Fruit fly (Drosophila melanogaster) whole organism, embryonic: ENCODE results near the gene Fatp1.

Source experiments
- BEAF-32 ChIP-seq: fragments of 200-800 bp; sonication (Bioruptor generic); optimal IDR thresholded peaks from 3 replicates; lab custom pipeline; 2017; ENCODE audit warnings: missing biosample characterization, missing genetic modification characterization, mild to moderate bottlenecking, moderate library complexity, missing genetic modification reagents
- Bgb ChIP-seq: fragments of 200-800 bp; sonication (Bioruptor generic); IDR thresholded peaks from 2 replicates; pipeline ENCODE4 v1.3.6; 2022; ENCODE audit warnings: missing biosample characterization, missing genetic modification characterization; ENCODE audit not compliant: partially characterized antibody
- CG10321 ChIP-seq: fragments of 200-800 bp; sonication (Bioruptor generic); IDR thresholded peaks from 2 replicates; pipeline ENCODE4 v1.3.6; 2022; ENCODE audit warnings: missing biosample characterization, missing genetic modification characterization
- CG10959 ChIP-seq: fragments of 200-800 bp; sonication (Bioruptor generic); IDR thresholded peaks from 2 replicates; pipeline ENCODE4 v1.3.6; 2022; ENCODE audit warnings: missing biosample characterization, missing genetic modification characterization
- CG10979 ChIP-seq: fragments of 200-800 bp; sonication (Bioruptor generic); optimal IDR thresholded peaks from 2 replicates; lab custom pipeline; 2018; ENCODE audit warnings: missing biosample characterization, mild to moderate bottlenecking, missing genetic modification characterization, moderate library complexity
- CG11398 ChIP-seq: fragments of 200-800 bp; sonication (Bioruptor generic); optimal IDR thresholded peaks from 2 replicates; lab custom pipeline; 2016; ENCODE audit warnings: missing biosample characterization, missing genetic modification characterization
- CG12104 ChIP-seq: fragments of 200-800 bp; sonication (Bioruptor generic); optimal IDR thresholded peaks from 3 replicates; lab custom pipeline; 2016; ENCODE audit warnings: missing biosample characterization, missing genetic modification characterization
- CG12769 ChIP-seq: fragments of 200-800 bp; sonication (Bioruptor generic); optimal IDR thresholded peaks from 2 replicates; lab custom pipeline; 2019; ENCODE audit warnings: missing biosample characterization, mild to moderate bottlenecking, missing genetic modification characterization, moderate library complexity
- CG13287 ChIP-seq: fragments of 200-800 bp; sonication (Bioruptor generic); IDR thresholded peaks from 2 replicates; pipeline ENCODE4 v1.3.6; 2022; ENCODE audit warnings: missing biosample characterization, missing genetic modification characterization; ENCODE audit not compliant: partially characterized antibody
- CG14014 ChIP-seq: fragments of 200-800 bp; sonication (Bioruptor generic); IDR thresholded peaks from 2 replicates; pipeline ENCODE4 v1.3.6; 2022; ENCODE audit warnings: missing biosample characterization, missing genetic modification characterization
- CG14860 ChIP-seq: fragments of 200-800 bp; sonication (Bioruptor generic); IDR thresholded peaks from 3 replicates; pipeline ENCODE4 v1.3.6; 2022; ENCODE audit warnings: missing biosample characterization, missing genetic modification characterization; ENCODE audit not compliant: partially characterized antibody
- CG15011 ChIP-seq: fragments of 200-800 bp; sonication (Bioruptor generic); optimal IDR thresholded peaks from 3 replicates; lab custom pipeline; 2018; ENCODE audit warnings: missing biosample characterization, mild to moderate bottlenecking, missing genetic modification characterization
- CG15514 ChIP-seq: fragments of 200-800 bp; sonication (Bioruptor generic); optimal IDR thresholded peaks from 3 replicates; lab custom pipeline; 2017; ENCODE audit warnings: missing biosample characterization, missing genetic modification characterization, mild to moderate bottlenecking, moderate library complexity, missing genetic modification reagents
- CG17359 ChIP-seq: fragments of 200-800 bp; sonication (Bioruptor generic); optimal IDR thresholded peaks from 3 replicates; lab custom pipeline; 2018; ENCODE audit warnings: missing biosample characterization, mild to moderate bottlenecking, missing genetic modification characterization, moderate library complexity
- CG2875 ChIP-seq: fragments of 200-800 bp; sonication (Bioruptor generic); optimal IDR thresholded peaks from 2 replicates; lab custom pipeline; 2017; ENCODE audit warnings: missing biosample characterization, mild to moderate bottlenecking, missing genetic modification characterization, missing genetic modification reagents
- CG31224 ChIP-seq: fragments of 200-800 bp; sonication (Bioruptor generic); IDR thresholded peaks from 2 replicates; pipeline ENCODE4 v1.3.6; 2022; ENCODE audit warnings: missing biosample characterization, missing genetic modification characterization
- CG4820 ChIP-seq: fragments of 200-800 bp; sonication (Bioruptor generic); optimal IDR thresholded peaks from 3 replicates; lab custom pipeline; 2016; ENCODE audit warnings: missing biosample characterization, missing genetic modification characterization
- CG7745 ChIP-seq: fragments of 200-800 bp; sonication (Bioruptor generic); optimal IDR thresholded peaks from 2 replicates; lab custom pipeline; 2018; ENCODE audit warnings: missing biosample characterization, mild to moderate bottlenecking, missing genetic modification characterization, moderate library complexity
- CG7928 ChIP-seq: fragments of 200-800 bp; sonication (Bioruptor generic); optimal IDR thresholded peaks from 2 replicates; lab custom pipeline; 2017; ENCODE audit warnings: missing biosample characterization, mild to moderate bottlenecking, missing genetic modification characterization
- Dll ChIP-seq: fragments of 200-800 bp; sonication (Bioruptor generic); IDR thresholded peaks from 4 replicates; pipeline ENCODE4 v1.3.6; 2022; ENCODE audit warnings: missing biosample characterization, missing genetic modification characterization; ENCODE audit not compliant: partially characterized antibody
- Doc2 ChIP-seq: fragments of 200-800 bp; sonication (Bioruptor generic); IDR thresholded peaks from 2 replicates; pipeline ENCODE4 v1.3.6; 2022; ENCODE audit warnings: missing biosample characterization, missing genetic modification characterization
- Dref ChIP-seq: fragments of 200-800 bp; sonication (Bioruptor generic); IDR thresholded peaks from 2 replicates; pipeline ENCODE4 v1.3.6; 2022; ENCODE audit warnings: missing biosample characterization, missing genetic modification characterization
- E2f2 ChIP-seq: fragments of 200-800 bp; sonication (Bioruptor generic); IDR thresholded peaks from 2 replicates; pipeline ENCODE4 v1.3.6; 2022; ENCODE audit warnings: missing biosample characterization, missing genetic modification characterization
- Gsc ChIP-seq: fragments of 200-800 bp; sonication (Bioruptor generic); IDR thresholded peaks from 2 replicates; pipeline ENCODE4 v1.3.6; 2022; ENCODE audit warnings: missing biosample characterization, missing genetic modification characterization
- Hand ChIP-seq: fragments of 200-800 bp; sonication (Bioruptor generic); optimal IDR thresholded peaks from 2 replicates; lab custom pipeline; 2017; ENCODE audit warnings: mild to moderate bottlenecking, missing biosample characterization, missing genetic modification reagents, missing genetic modification characterization
- HmgZ ChIP-seq: fragments of 200-800 bp; sonication (Bioruptor generic); optimal IDR thresholded peaks from 2 replicates; lab custom pipeline; 2018; ENCODE audit warnings: missing biosample characterization, mild to moderate bottlenecking, missing genetic modification characterization
- Hr39 ChIP-seq: fragments of >200 bp; optimal IDR thresholded peaks from 2 replicates; lab custom pipeline; 2017
- Lim3 ChIP-seq: fragments of 200-800 bp; sonication (Bioruptor generic); IDR thresholded peaks from 2 replicates; pipeline ENCODE4 v1.3.6; 2022; ENCODE audit warnings: missing biosample characterization, missing genetic modification characterization
- MBD-R2 ChIP-seq: fragments of 200-800 bp; sonication (Bioruptor generic); IDR thresholded peaks from 2 replicates; pipeline ENCODE4 v1.3.6; 2022; ENCODE audit warnings: missing biosample characterization, missing genetic modification characterization
- NC2β ChIP-seq: fragments of 200-800 bp; sonication (Bioruptor generic); optimal IDR thresholded peaks from 2 replicates; lab custom pipeline; 2016; ENCODE audit warnings: missing biosample characterization, missing genetic modification characterization
- NFAT ChIP-seq: fragments of 200-800 bp; sonication (Bioruptor generic); IDR thresholded peaks from 2 replicates; pipeline ENCODE4 v1.3.6; 2022; ENCODE audit warnings: missing biosample characterization, missing genetic modification characterization
- Rx ChIP-seq: fragments of 200-800 bp; sonication (Bioruptor generic); IDR thresholded peaks from 2 replicates; pipeline ENCODE4 v1.3.6; 2022; ENCODE audit warnings: missing biosample characterization, missing genetic modification characterization
- Scr ChIP-seq: fragments of 200-800 bp; sonication (Bioruptor generic); IDR thresholded peaks from 2 replicates; pipeline ENCODE4 v1.3.6; 2022; ENCODE audit warnings: missing biosample characterization, missing genetic modification characterization; ENCODE audit not compliant: partially characterized antibody
- amos ChIP-seq: fragments of 200-800 bp; sonication (Bioruptor generic); IDR thresholded peaks from 2 replicates; pipeline ENCODE4 v1.3.6; 2022; ENCODE audit warnings: missing biosample characterization, missing genetic modification characterization; ENCODE audit not compliant: partially characterized antibody
- ash1 ChIP-seq: fragments of 200-800 bp; sonication (Bioruptor generic); optimal IDR thresholded peaks from 2 replicates; lab custom pipeline; 2018; ENCODE audit warnings: missing biosample characterization, mild to moderate bottlenecking, missing genetic modification characterization
- ci ChIP-seq: fragments of 200-800 bp; sonication (Bioruptor generic); IDR thresholded peaks from 3 replicates; pipeline ENCODE4 v1.3.6; 2022; ENCODE audit warnings: missing biosample characterization, missing genetic modification characterization
- hbn ChIP-seq: fragments of 200-800 bp; sonication (Bioruptor generic); IDR thresholded peaks from 2 replicates; pipeline ENCODE4 v1.3.6; 2022; ENCODE audit warnings: missing biosample characterization, missing genetic modification characterization; ENCODE audit not compliant: partially characterized antibody
- inv ChIP-seq: fragments of 200-800 bp; sonication (Bioruptor generic); IDR thresholded peaks from 2 replicates; pipeline ENCODE4 v1.3.6; 2022; ENCODE audit warnings: missing biosample characterization, missing genetic modification characterization; ENCODE audit not compliant: partially characterized antibody
- kni ChIP-seq: fragments of 200-800 bp; sonication (Bioruptor generic); optimal IDR thresholded peaks from 3 replicates; lab custom pipeline; 2017; ENCODE audit warnings: mild to moderate bottlenecking, missing biosample characterization, missing genetic modification reagents, missing genetic modification characterization
- lmd ChIP-seq: fragments of 200-800 bp; sonication (Bioruptor generic); IDR thresholded peaks from 2 replicates; pipeline ENCODE4 v1.3.6; 2022; ENCODE audit warnings: missing biosample characterization, missing genetic modification characterization
- luna ChIP-seq: fragments of 200-800 bp; sonication (Bioruptor generic); optimal IDR thresholded peaks from 2 replicates; lab custom pipeline; 2016; ENCODE audit warnings: missing biosample characterization, missing genetic modification characterization
- pan ChIP-seq, 4 experiments: fragments of >200 bp in 3 of 4; fragments of 200-800 bp in 1 of 4; sonication (Bioruptor generic) in 1 of 4; optimal IDR thresholded peaks in 3 of 4; IDR thresholded peaks in 1 of 4; 2 replicates each; pipeline versions ENCODE4 v1.3.6 to Lab custom; 2017 to 2022; ENCODE audit warnings: missing biosample characterization in 2 of 4, missing genetic modification characterization in 2 of 4, mixed read lengths in 1 of 4
- pnt ChIP-seq: fragments of 200-800 bp; sonication (Bioruptor generic); optimal IDR thresholded peaks from 3 replicates; lab custom pipeline; 2016; ENCODE audit warnings: missing biosample characterization, missing genetic modification characterization
- pzg ChIP-seq: fragments of 200-800 bp; sonication (Bioruptor generic); optimal IDR thresholded peaks from 3 replicates; lab custom pipeline; 2018; ENCODE audit warnings: missing biosample characterization, mild to moderate bottlenecking, missing genetic modification characterization, moderate library complexity
- row ChIP-seq: fragments of 200-800 bp; sonication (Bioruptor generic); IDR thresholded peaks from 3 replicates; pipeline ENCODE4 v1.3.6; 2022; ENCODE audit warnings: missing biosample characterization, missing genetic modification characterization
- schlank ChIP-seq: fragments of 200-800 bp; sonication (Bioruptor generic); optimal IDR thresholded peaks from 2 replicates; lab custom pipeline; 2018; ENCODE audit warnings: missing biosample characterization, mild to moderate bottlenecking, missing genetic modification characterization
- so ChIP-seq: fragments of 200-800 bp; sonication (Bioruptor generic); IDR thresholded peaks from 3 replicates; pipeline ENCODE4 v1.3.6; 2022; ENCODE audit warnings: missing biosample characterization, missing genetic modification characterization
- stwl ChIP-seq: fragments of 200-800 bp; sonication (Bioruptor generic); optimal IDR thresholded peaks from 3 replicates; lab custom pipeline; 2018; ENCODE audit warnings: missing biosample characterization, mild to moderate bottlenecking, missing genetic modification characterization, moderate library complexity
- tio ChIP-seq: fragments of 200-800 bp; sonication (Bioruptor generic); optimal IDR thresholded peaks from 2 replicates; lab custom pipeline; 2017; ENCODE audit warnings: missing biosample characterization, missing genetic modification characterization, inconsistent platforms
- zfh1 ChIP-seq: fragments of 200-800 bp; sonication (Bioruptor generic); IDR thresholded peaks from 3 replicates; pipeline ENCODE4 v1.3.6; 2022; ENCODE audit warnings: missing biosample characterization, missing genetic modification characterization

Gene Fatp1

DNA sequence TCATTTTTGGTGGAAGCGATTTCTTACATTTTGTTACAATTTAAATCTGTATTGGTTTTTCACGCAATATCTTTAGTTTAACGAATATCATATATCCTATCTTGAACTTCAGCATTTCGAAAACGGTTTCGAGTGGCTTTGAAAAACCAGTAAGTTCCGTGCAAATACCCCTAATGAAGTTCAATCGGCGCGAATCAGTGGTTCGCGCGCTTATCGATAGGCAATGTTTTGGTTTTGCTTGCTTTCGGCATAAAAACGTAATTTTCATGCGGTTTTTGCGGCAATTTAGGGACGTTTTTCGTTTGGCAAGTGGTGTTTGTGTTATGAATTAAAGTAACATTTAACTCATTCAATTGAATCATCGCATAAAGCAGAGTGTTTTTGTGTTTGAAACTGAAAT lies 40.1 kb downstream of the Fatp1 start, which contains the start of gene RluA-2 (continued):
- TF ChIP-seq CG12769 (no peak), E2f2 (GFP tag; lab: Robert Waterston, UW) (peak; percentile 48), ci (no peak), Bgb (GFP tag; lab: Robert Waterston, UW) (peak; percentile 24; the same call in 1 of the 2 replicates), MBD-R2 (GFP tag; lab: Robert Waterston, UW) (peak; percentile 52; the same call in 1 of the 2 replicates), CG13287 (GFP tag; lab: Robert Waterston, UW) (peak; percentile 61), CG17359 (tag; lab: Kevin White, UChicago) (no peak), so (no peak), CG15011 (GFP tag; lab: Kevin White, UChicago) (no peak), Gsc (GFP tag; lab: Robert Waterston, UW) (no peak), CG7928 (GFP tag; lab: Kevin White, UChicago) (no peak), CG14860 (GFP tag; lab: Robert Waterston, UW) (no peak), CG4820 (GFP tag; lab: Kevin White, UChicago) (no peak), NFAT (GFP tag; lab: Robert Waterston, UW) (no peak), luna (no peak), Dll (GFP tag; lab: Robert Waterston, UW) (0 out of 4 replicates have a peak, but pooled peaks have one; percentile 43), CG11398 (GFP tag; lab: Kevin White, UChicago) (no peak), CG2875 (GFP tag; lab: Kevin White, UChicago) (no peak), NC2β (GFP tag; lab: Kevin White, UChicago) (no peak), CG10959 (no peak), schlank (tag; lab: Kevin White, UChicago) (no peak), CG15514 (GFP tag; lab: Kevin White, UChicago) (peak; percentile 98), amos (peak; percentile 18; the same call in 1 of the 2 replicates), CG12104 (GFP tag; lab: Kevin White, UChicago) (no peak), BEAF-32 (peak; percentile 33), pan (optimal IDR thresholded peaks at IDR 0.05; lab: Kevin White, UChicago) (no peak), pan (GFP tag; optimal IDR thresholded peaks at IDR 0.05 in 1 of 2, IDR thresholded peaks at IDR 0.05 in 1 of 2) (no peak), ash1 (no peak), CG10321 (no peak), pzg (GFP tag; lab: Kevin White, UChicago) (peak; percentile 22), inv (no peak), HmgZ (no peak), Dref (GFP tag; lab: Robert Waterston, UW) (peak; percentile 58), lmd (GFP tag; lab: Robert Waterston, UW) (no peak), Hand (no peak), tio (no peak), CG7745 (tag; lab: Kevin White, UChicago) (no peak), CG10979 (tag; lab: Kevin White, UChicago) (no peak), stwl (tag; lab: Kevin White, UChicago) (peak; percentile 38), row (GFP tag; lab: Robert Waterston, UW) (0 out of 3 replicates have a peak, but pooled peaks have one; percentile 11), Lim3 (GFP tag; lab: Robert Waterston, UW) (no peak), hbn (GFP tag; lab: Robert Waterston, UW) (peak; percentile 15; the same call in 1 of the 2 replicates), Doc2 (no peak), zfh1 (no peak), CG14014 (GFP tag; lab: Robert Waterston, UW) (no peak), CG31224 (GFP tag; lab: Robert Waterston, UW) (no peak), pnt (no peak), Hr39 (lab: Kevin White, UChicago) (no peak), Rx (no peak), kni (GFP tag; lab: Kevin White, UChicago) (no peak), Scr (GFP tag; lab: Robert Waterston, UW) (peak; percentile 53; the same call in 1 of the 2 replicates)
